Worm (Caenorhabditis elegans) whole organism, mixed stage, embryonic: ENCODE measurements around the gene tnc-2.

Experiments
- M03D4.4 ChIP-seq: sonication (generic microtip); optimal IDR thresholded peaks from 2 replicates; lab custom pipeline; 2017; ENCODE audit warnings: mild to moderate bottlenecking, missing genetic modification characterization, missing compliant biosample characterization
- bed-3 ChIP-seq: fragments of 200-800 bp; sonication (Bioruptor generic); optimal IDR thresholded peaks from 3 replicates; lab custom pipeline; 2018; ENCODE audit warnings: mild to moderate bottlenecking, missing genetic modification characterization, moderate library complexity, missing compliant biosample characterization
- blmp-1 ChIP-seq: fragments of 150-350 bp; optimal IDR thresholded peaks from 2 replicates; lab custom pipeline; 2014; ENCODE audit warnings: missing biosample characterization, missing genetic modification characterization
- ceh-39 ChIP-seq: fragments of 150-350 bp; optimal IDR thresholded peaks from 2 replicates; lab custom pipeline; 2014; ENCODE audit warnings: missing biosample characterization, missing genetic modification characterization
- ceh-43 ChIP-seq: fragments of 200-800 bp; sonication (Bioruptor generic); optimal IDR thresholded peaks from 2 replicates; lab custom pipeline; 2018; ENCODE audit warnings: mild to moderate bottlenecking, missing genetic modification characterization, moderate library complexity, missing compliant biosample characterization
- ceh-83 ChIP-seq: fragments of 200-800 bp; sonication (Bioruptor generic); optimal IDR thresholded peaks from 2 replicates; lab custom pipeline; 2018; ENCODE audit warnings: mild to moderate bottlenecking, missing genetic modification characterization, missing compliant biosample characterization
- ces-1 ChIP-seq: fragments of 150-350 bp; optimal IDR thresholded peaks from 2 replicates; lab custom pipeline; 2014; ENCODE audit warnings: missing biosample characterization, missing genetic modification reagents, missing genetic modification characterization
- cnd-1 ChIP-seq: fragments of 200-800 bp; sonication (Bioruptor generic); optimal IDR thresholded peaks from 2 replicates; lab custom pipeline; 2018; ENCODE audit warnings: mild to moderate bottlenecking, missing genetic modification characterization, missing compliant biosample characterization
- drap-1 ChIP-seq: fragments of 200-800 bp; sonication (Bioruptor generic); optimal IDR thresholded peaks from 3 replicates; lab custom pipeline; 2018; ENCODE audit warnings: mild to moderate bottlenecking, missing genetic modification characterization, missing compliant biosample characterization
- elt-1 ChIP-seq: sonication (generic microtip); optimal IDR thresholded peaks from 2 replicates; lab custom pipeline; 2017; ENCODE audit warnings: missing genetic modification characterization, mild to moderate bottlenecking, missing compliant biosample characterization, antibody characterized with exemption, moderate library complexity, borderline replicate concordance; ENCODE audit not compliant: insufficient read depth
- elt-3 ChIP-seq: fragments of 150-350 bp; optimal IDR thresholded peaks from 2 replicates; lab custom pipeline; 2014; ENCODE audit warnings: missing biosample characterization, missing genetic modification characterization
- flh-1 ChIP-seq: fragments of 200-800 bp; sonication (Bioruptor generic); optimal IDR thresholded peaks from 2 replicates; lab custom pipeline; 2018; ENCODE audit warnings: mild to moderate bottlenecking, missing genetic modification characterization, moderate library complexity, missing compliant biosample characterization
- ham-2 ChIP-seq: fragments of 200-800 bp; sonication (Bioruptor generic); optimal IDR thresholded peaks from 2 replicates; lab custom pipeline; 2018; ENCODE audit warnings: mild to moderate bottlenecking, missing genetic modification characterization, missing compliant biosample characterization
- hlh-1 ChIP-seq: fragments of 150-350 bp; optimal IDR thresholded peaks from 2 replicates; lab custom pipeline; 2014; ENCODE audit warnings: missing biosample characterization, missing genetic modification reagents, missing genetic modification characterization
- lin-13 ChIP-seq: fragments of 150-350 bp; optimal IDR thresholded peaks from 2 replicates; lab custom pipeline; 2014; ENCODE audit warnings: missing biosample characterization, missing genetic modification characterization
- lin-32 ChIP-seq: fragments of 200-800 bp; sonication (Bioruptor generic); optimal IDR thresholded peaks from 2 replicates; lab custom pipeline; 2018; ENCODE audit warnings: mild to moderate bottlenecking, missing genetic modification characterization, missing compliant biosample characterization
- lsy-2 ChIP-seq: fragments of 150-350 bp; optimal IDR thresholded peaks from 2 replicates; lab custom pipeline; 2014; ENCODE audit warnings: missing biosample characterization, missing genetic modification characterization
- mab-5 ChIP-seq: fragments of 150-350 bp; optimal IDR thresholded peaks from 2 replicates; lab custom pipeline; 2014; ENCODE audit warnings: missing biosample characterization, missing genetic modification characterization
- mep-1 ChIP-seq: fragments of 150-350 bp; optimal IDR thresholded peaks from 2 replicates; lab custom pipeline; 2017; ENCODE audit warnings: missing biosample characterization, missing genetic modification reagents, missing genetic modification characterization, inconsistent platforms
- mls-2 ChIP-seq: sonication (generic microtip); optimal IDR thresholded peaks from 2 replicates; lab custom pipeline; 2016; ENCODE audit warnings: mild to moderate bottlenecking, missing genetic modification characterization, moderate library complexity, missing compliant biosample characterization
- nhr-12 ChIP-seq: fragments of 150-350 bp; optimal IDR thresholded peaks from 2 replicates; lab custom pipeline; 2014; ENCODE audit warnings: missing biosample characterization, missing genetic modification characterization
- nhr-2 ChIP-seq: fragments of 150-350 bp; optimal IDR thresholded peaks from 2 replicates; lab custom pipeline; 2014; ENCODE audit warnings: missing biosample characterization, missing genetic modification characterization
- nhr-237 ChIP-seq: fragments of 150-350 bp; optimal IDR thresholded peaks from 2 replicates; lab custom pipeline; 2014; ENCODE audit warnings: missing biosample characterization, missing genetic modification characterization
- nhr-28 ChIP-seq: fragments of 150-350 bp; optimal IDR thresholded peaks from 2 replicates; lab custom pipeline; 2014; ENCODE audit warnings: missing biosample characterization, missing genetic modification characterization
- nhr-76 ChIP-seq: sonication (generic microtip); optimal IDR thresholded peaks from 2 replicates; lab custom pipeline; 2017; ENCODE audit warnings: missing biosample characterization, missing genetic modification characterization
- pha-4 ChIP-seq: fragments of 150-350 bp; optimal IDR thresholded peaks from 2 replicates; lab custom pipeline; 2018; ENCODE audit warnings: missing biosample characterization, missing genetic modification reagents, missing genetic modification characterization
- sem-2 ChIP-seq: fragments of 200-800 bp; sonication (Bioruptor generic); optimal IDR thresholded peaks from 2 replicates; lab custom pipeline; 2018; ENCODE audit warnings: mild to moderate bottlenecking, missing genetic modification characterization, missing compliant biosample characterization
- snpc-4 ChIP-seq: fragments of 150-350 bp; optimal IDR thresholded peaks from 2 replicates; lab custom pipeline; 2014; ENCODE audit warnings: missing biosample characterization, missing genetic modification characterization
- tbx-8 ChIP-seq: fragments of 200-800 bp; sonication (Bioruptor generic); optimal IDR thresholded peaks from 2 replicates; lab custom pipeline; 2018; ENCODE audit warnings: mild to moderate bottlenecking, missing genetic modification characterization, moderate library complexity, missing compliant biosample characterization
- unc-120 ChIP-seq: sonication (generic microtip); optimal IDR thresholded peaks from 2 replicates; lab custom pipeline; 2017; ENCODE audit warnings: missing genetic modification characterization, missing compliant biosample characterization; ENCODE audit not compliant: poor library complexity, severe bottlenecking
- unc-39 ChIP-seq: fragments of 150-350 bp; optimal IDR thresholded peaks from 2 replicates; lab custom pipeline; 2014; ENCODE audit warnings: missing biosample characterization, missing genetic modification characterization
- unc-62 ChIP-seq: fragments of 150-350 bp; optimal IDR thresholded peaks from 2 replicates; lab custom pipeline; 2014; ENCODE audit warnings: missing biosample characterization, missing genetic modification reagents, missing genetic modification characterization
- zip-8 ChIP-seq: fragments of 150-350 bp; optimal IDR thresholded peaks from 2 replicates; lab custom pipeline; 2014; ENCODE audit warnings: missing biosample characterization, missing genetic modification characterization
- ztf-11 ChIP-seq: fragments of 150-350 bp; optimal IDR thresholded peaks from 2 replicates; lab custom pipeline; 2014; ENCODE audit warnings: missing biosample characterization, missing genetic modification characterization

The tnc-2 gene

ce11 chrII:10481824-10482556 is 15.3 kb downstream of the tnc-2 start, which contains the start of the genes clec-60 and ZK666.11:
TSS of gene clec-60 (minus strand) at chrII:10481874.
TSS of gene ZK666.11 (plus strand) at chrII:10482522.
- no peak for TF ChIP-seq unc-62 (GFP tag; lab: Kevin White, UChicago)
- TF ChIP-seq blmp-1 (tag; lab: Kevin White, UChicago): no peak
- no peak for TF ChIP-seq ceh-39 (tag; lab: Kevin White, UChicago)
- no peak for TF ChIP-seq nhr-237 (tag; lab: Kevin White, UChicago)
- TF ChIP-seq lin-32: no peak
- TF ChIP-seq drap-1 (GFP tag; lab: Kevin White, UChicago): no peak
- no peak for TF ChIP-seq lin-13 (tag; lab: Kevin White, UChicago)
- no peak for TF ChIP-seq bed-3 (GFP tag; lab: Kevin White, UChicago)
- no peak for TF ChIP-seq flh-1

- TF ChIP-seq hlh-1 (tag; lab: Kevin White, UChicago) (no peak), mab-5 (tag; lab: Kevin White, UChicago) (no peak), blmp-1 (tag; lab: Kevin White, UChicago) (no peak), drap-1 (GFP tag; lab: Kevin White, UChicago) (no peak), ztf-11 (no peak), snpc-4 (no peak)
- TF ChIP-seq, all 35 proteins: peak for 0
These were observed 16.2 kb downstream of the tnc-2 start for ce11 chrII:10482899-10483298.

- TF ChIP-seq drap-1 (GFP tag; lab: Kevin White, UChicago): no peak
- TF ChIP-seq mls-2 (tag; lab: Kevin White, UChicago): no peak
- TF ChIP-seq nhr-2 (tag; lab: Kevin White, UChicago): no peak
- TF ChIP-seq sem-2 (GFP tag; lab: Kevin White, UChicago): no peak
- no peak for TF ChIP-seq cnd-1
- TF ChIP-seq M03D4.4: no peak
- no peak for TF ChIP-seq ceh-83 (GFP tag; lab: Kevin White, UChicago)
- TF ChIP-seq ztf-11: no peak
- TF ChIP-seq hlh-1 (tag; lab: Kevin White, UChicago): no peak
- no peak for TF ChIP-seq unc-120 (tag; lab: Kevin White, UChicago)
- no peak for TF ChIP-seq blmp-1 (tag; lab: Kevin White, UChicago)
- no peak for TF ChIP-seq mab-5 (tag; lab: Kevin White, UChicago)
- TF ChIP-seq lin-32: no peak
- TF ChIP-seq elt-3 (tag; lab: Kevin White, UChicago): no peak
- TF ChIP-seq nhr-12 (tag; lab: Kevin White, UChicago): no peak
These were observed 17.2 kb downstream of the tnc-2 start for ce11 chrII:10483860-10484259.

ce11 chrII:10485640-10486039 is 19.0 kb downstream of the tnc-2 start:
- TF ChIP-seq mab-5 (tag; lab: Kevin White, UChicago) (no peak), tbx-8 (GFP tag; lab: Kevin White, UChicago) (no peak), lin-32 (no peak), ztf-11 (no peak), M03D4.4 (no peak), cnd-1 (no peak), unc-62 (GFP tag; lab: Kevin White, UChicago) (no peak), nhr-237 (tag; lab: Kevin White, UChicago) (no peak), flh-1 (no peak), bed-3 (GFP tag; lab: Kevin White, UChicago) (no peak), nhr-2 (tag; lab: Kevin White, UChicago) (no peak), nhr-76 (tag; lab: Kevin White, UChicago) (no peak), lin-13 (tag; lab: Kevin White, UChicago) (no peak), elt-1 (no peak)

- TF ChIP-seq mep-1 (tag; lab: Kevin White, UChicago): no peak
- no peak for TF ChIP-seq zip-8
- TF ChIP-seq snpc-4: no peak
- no peak for TF ChIP-seq ham-2
- no peak for TF ChIP-seq mab-5 (tag; lab: Kevin White, UChicago)
- TF ChIP-seq mls-2 (tag; lab: Kevin White, UChicago): no peak
These were observed 20.1 kb downstream of the tnc-2 start, which contains the start of gene ZK666.15 for ce11 chrII:10486738-10487137. TSS of gene ZK666.15 (plus strand) at chrII:10487038.

ce11 chrII:10490329-10490728 is 23.7 kb downstream of the tnc-2 start, which contains the start of gene clec-61:
TSS of gene clec-61 (minus strand) at chrII:10490537.
- no peak for TF ChIP-seq nhr-2 (tag; lab: Kevin White, UChicago)
- no peak for TF ChIP-seq lsy-2 (tag; lab: Kevin White, UChicago)
- TF ChIP-seq ceh-43 (GFP tag; lab: Kevin White, UChicago): no peak
- no peak for TF ChIP-seq ham-2
- TF ChIP-seq pha-4 (tag; lab: Kevin White, UChicago): no peak
- TF ChIP-seq ceh-39 (tag; lab: Kevin White, UChicago): no peak
- TF ChIP-seq hlh-1 (tag; lab: Kevin White, UChicago): no peak
- no peak for TF ChIP-seq unc-62 (GFP tag; lab: Kevin White, UChicago)
- no peak for TF ChIP-seq snpc-4
- no peak for TF ChIP-seq ceh-83 (GFP tag; lab: Kevin White, UChicago)
- no peak for TF ChIP-seq mep-1 (tag; lab: Kevin White, UChicago)
- no peak for TF ChIP-seq ces-1 (GFP tag; lab: Kevin White, UChicago)
- TF ChIP-seq tbx-8 (GFP tag; lab: Kevin White, UChicago): no peak
- no peak for TF ChIP-seq unc-39 (tag; lab: Kevin White, UChicago)
- TF ChIP-seq nhr-28 (tag; lab: Kevin White, UChicago): no peak
- no peak for TF ChIP-seq nhr-237 (tag; lab: Kevin White, UChicago)
